Worm (Caenorhabditis elegans): ENCODE measurements around the gene F36F12.7.
A peak's percentile ranks its signal among the peaks of the same experiment; 100 is the strongest.
"Not testable (repeated sequence)": the region's sequence is repeated elsewhere in the genome, so short reads cannot be mapped to it uniquely, and the experiment has no call there.

F36F12.7 gene

DNA sequence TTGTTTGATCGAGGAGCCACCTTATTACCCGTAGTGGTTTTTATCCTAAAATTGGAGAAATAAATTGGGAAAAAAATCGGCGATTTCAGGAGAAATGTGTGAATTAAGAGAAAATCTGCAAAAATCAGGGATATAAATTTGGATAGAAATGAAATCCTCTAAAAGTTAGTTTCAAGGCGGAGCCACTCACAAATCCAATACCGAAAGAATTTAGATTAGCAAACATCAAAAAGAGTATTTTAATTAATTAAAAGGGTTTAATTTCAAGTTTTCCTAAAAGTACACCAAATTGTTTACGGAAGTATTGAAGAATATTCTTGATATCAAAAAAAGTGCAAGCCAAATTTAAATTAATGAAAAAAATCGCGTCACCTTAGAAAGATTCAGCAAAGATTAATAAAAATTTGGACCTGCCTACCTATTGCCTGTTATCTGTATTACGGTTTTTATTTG, 22.8 kb downstream of the F36F12.7 start, which contains the start of gene F22F7.8:
Gene F22F7.8, minus strand, starts transcription at position 51 of the 453 bp plus-strand sequence.
- no peak for TF ChIP-seq him-1 (tag; optimal IDR thresholded peaks at IDR 0.05)
- no peak for TF ChIP-seq dao-5 (tag; optimal IDR thresholded peaks at IDR 0.05)
- TF ChIP-seq W03F9.2 (tag; optimal IDR thresholded peaks at IDR 0.05): no peak

ce11 chrV:2122517-2122916, 23.4 kb downstream of the F36F12.7 start, which contains the start of gene F22F7.2:
Gene F22F7.2, plus strand, starts transcription at chrV:2122782.
- TF ChIP-seq dao-5 (tag; optimal IDR thresholded peaks at IDR 0.05) (no peak), him-1 (tag; optimal IDR thresholded peaks at IDR 0.05) (no peak), W03F9.2 (tag; optimal IDR thresholded peaks at IDR 0.05) (no peak)

DNA sequence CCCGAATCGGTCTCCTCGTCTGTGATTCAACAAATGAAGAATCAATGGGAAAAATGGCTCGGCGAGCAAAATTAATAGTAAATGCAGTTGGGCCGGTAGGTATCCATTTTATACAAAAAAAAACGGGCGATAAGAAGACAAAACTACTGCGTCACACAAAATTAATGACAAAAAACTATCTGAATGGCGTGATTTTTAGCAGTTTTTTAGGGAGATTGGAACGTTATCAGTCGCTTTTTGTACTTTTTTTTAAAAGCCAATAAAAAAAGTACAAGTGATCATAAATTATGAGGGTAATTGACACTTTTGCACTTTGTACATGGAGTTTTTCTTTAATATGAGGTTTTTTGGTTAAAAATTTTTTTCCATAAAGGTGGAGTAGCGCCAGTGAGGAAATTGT, 24.0 kb downstream of the F36F12.7 start:
- no peak for TF ChIP-seq W03F9.2 (tag; optimal IDR thresholded peaks at IDR 0.05)
- no peak for TF ChIP-seq dao-5 (tag; optimal IDR thresholded peaks at IDR 0.05)
- TF ChIP-seq him-1 (tag; optimal IDR thresholded peaks at IDR 0.05): no peak

DNA sequence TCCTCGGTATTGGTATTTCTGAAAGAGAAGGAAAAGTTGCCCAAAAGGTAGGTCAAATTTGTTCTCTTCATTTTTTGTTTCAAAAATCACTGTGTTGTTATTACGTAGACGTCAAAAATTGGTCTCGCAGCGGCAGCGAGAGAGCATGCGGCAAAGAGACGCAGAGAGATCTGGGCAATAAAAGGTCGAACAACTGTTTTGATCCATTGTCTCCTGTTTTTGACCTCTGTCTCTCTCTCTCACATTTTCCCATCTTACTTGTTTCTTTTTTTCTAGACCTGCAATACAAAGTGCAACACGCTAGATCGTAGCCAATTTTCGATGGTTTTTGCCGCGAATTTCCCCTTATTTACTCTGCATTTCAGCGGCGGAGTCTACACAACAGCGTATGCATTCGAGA, 27.4 kb downstream of the F36F12.7 start:
- no peak for TF ChIP-seq him-1 (tag; optimal IDR thresholded peaks at IDR 0.05)
- no peak for TF ChIP-seq W03F9.2 (tag; optimal IDR thresholded peaks at IDR 0.05)
- no peak for TF ChIP-seq dao-5 (tag; optimal IDR thresholded peaks at IDR 0.05)

ce11 chrV:2126996-2127585, 28.0 kb downstream of the F36F12.7 start, which contains the start of gene ldp-1:
Gene ldp-1, plus strand, starts transcription at chrV:2127535.
- peak; percentile 63 for TF ChIP-seq W03F9.2 (tag; optimal IDR thresholded peaks at IDR 0.05)
- TF ChIP-seq him-1 (tag; optimal IDR thresholded peaks at IDR 0.05): peak; percentile 75
- TF ChIP-seq dao-5 (tag; optimal IDR thresholded peaks at IDR 0.05): no peak

DNA sequence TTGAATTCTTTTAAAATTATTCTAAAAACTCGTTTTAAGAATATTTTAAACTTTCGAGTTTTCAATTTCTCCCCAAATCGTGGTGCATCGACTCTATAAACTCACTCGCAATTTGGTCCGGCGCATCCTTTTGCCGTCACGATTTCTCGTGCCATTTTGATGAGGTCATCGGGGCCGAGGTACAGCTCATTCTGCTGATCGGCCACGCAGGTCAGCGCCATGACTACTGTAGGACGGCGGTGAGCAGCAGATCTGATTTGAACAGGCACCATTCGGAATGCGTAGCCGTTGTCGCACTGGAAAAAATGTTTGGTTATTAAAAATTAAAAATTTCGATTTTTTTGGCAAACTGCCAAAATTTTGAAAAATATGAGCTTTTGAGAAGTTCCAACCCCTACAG, 33.5 kb downstream of the F36F12.7 start:
- TF ChIP-seq dao-5 (tag; optimal IDR thresholded peaks at IDR 0.05): no peak
- TF ChIP-seq him-1 (tag; optimal IDR thresholded peaks at IDR 0.05): no peak
- no peak for TF ChIP-seq W03F9.2 (tag; optimal IDR thresholded peaks at IDR 0.05)

DNA sequence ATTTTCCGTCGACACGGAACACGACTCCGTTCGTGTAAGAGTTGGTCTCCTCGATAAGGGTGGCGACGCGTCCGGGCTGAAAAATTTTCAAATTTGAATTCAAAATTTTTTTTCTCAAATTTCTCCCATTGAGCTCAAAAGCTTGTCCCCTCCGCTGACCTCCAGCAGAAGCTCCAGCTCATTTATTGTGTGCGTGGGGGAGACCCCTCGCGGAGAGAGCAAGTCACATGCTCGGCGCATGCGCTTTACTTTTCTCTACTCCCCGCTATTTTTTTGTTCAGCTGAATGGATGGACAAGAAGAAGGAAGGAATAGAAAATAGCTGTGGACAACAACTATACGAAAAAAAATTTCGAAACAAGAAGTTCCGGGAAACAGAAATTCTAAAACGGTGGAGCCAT, 34.4 kb downstream of the F36F12.7 start:
- TF ChIP-seq dao-5 (tag; optimal IDR thresholded peaks at IDR 0.05): no peak
- peak; percentile 86 for TF ChIP-seq him-1 (tag; optimal IDR thresholded peaks at IDR 0.05)

DNA sequence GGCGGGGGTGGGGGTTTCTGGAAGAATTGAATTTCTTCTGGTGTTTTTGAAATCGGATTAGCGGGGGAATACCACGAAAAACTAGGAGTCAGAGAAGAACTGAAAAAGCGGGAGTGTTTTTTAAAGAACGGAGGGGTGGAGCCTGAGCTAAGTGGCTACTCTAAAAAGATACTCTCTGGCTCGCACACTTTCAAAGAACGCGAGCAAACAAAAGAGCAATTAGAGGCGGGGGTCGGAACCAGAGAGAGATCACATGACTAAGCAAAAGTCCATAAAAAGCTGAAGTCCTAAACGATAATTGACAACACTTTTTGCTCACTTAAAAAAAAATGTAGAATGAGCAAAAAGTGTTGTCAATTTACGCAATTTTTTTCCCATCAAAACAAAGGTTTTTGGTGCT, 35.2 kb downstream of the F36F12.7 start:
- no peak for TF ChIP-seq dao-5 (tag; optimal IDR thresholded peaks at IDR 0.05)
- no peak for TF ChIP-seq him-1 (tag; optimal IDR thresholded peaks at IDR 0.05)
- no peak for TF ChIP-seq W03F9.2 (tag; optimal IDR thresholded peaks at IDR 0.05)

DNA sequence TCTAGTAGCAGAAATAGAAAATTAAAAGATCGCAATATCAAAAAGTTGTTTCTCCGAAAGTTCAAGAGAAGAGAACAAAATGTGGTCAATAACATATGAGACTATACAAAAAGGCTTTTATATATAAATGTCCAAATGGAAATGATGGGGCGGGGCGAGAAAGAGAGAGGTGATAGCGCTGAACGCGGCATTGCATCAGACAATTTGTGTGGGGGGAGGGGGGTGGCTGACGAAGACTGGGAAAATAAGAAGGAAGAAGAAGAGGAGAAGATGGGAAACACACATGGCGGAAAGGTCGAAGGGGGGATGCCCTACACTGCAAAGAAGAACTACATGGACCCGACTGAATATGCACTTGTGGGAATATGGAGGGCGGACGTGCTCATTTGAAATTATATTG, 36.2 kb downstream of the F36F12.7 start:
- TF ChIP-seq W03F9.2 (tag; optimal IDR thresholded peaks at IDR 0.05): no peak
- no peak for TF ChIP-seq dao-5 (tag; optimal IDR thresholded peaks at IDR 0.05)
- TF ChIP-seq him-1 (tag; optimal IDR thresholded peaks at IDR 0.05): peak; percentile 42

DNA sequence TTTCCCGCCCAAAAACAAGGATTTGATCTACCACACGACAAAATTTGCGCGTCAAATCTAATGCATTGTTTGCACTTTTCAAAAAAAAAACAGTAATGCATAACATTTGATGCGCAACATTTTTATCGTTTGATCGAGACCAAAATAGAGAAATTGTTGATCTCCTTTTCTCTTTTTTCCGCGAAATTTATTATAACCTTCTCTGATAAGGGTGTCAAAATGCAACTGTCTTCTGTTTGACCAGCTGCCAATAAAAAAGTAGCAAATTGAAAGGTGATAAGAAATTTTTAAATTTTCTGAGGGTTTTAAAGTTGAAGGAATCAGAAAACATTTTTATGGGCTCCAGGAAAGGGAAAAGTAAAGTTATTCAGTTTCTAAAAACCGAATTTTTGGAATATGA, 37.9 kb downstream of the F36F12.7 start:
- TF ChIP-seq him-1 (tag; optimal IDR thresholded peaks at IDR 0.05) (no peak), dao-5 (tag; optimal IDR thresholded peaks at IDR 0.05) (no peak), W03F9.2 (tag; optimal IDR thresholded peaks at IDR 0.05) (no peak)

ce11 chrV:2138287-2138686, 39.1 kb downstream of the F36F12.7 start:
- peak; percentile 23 for TF ChIP-seq him-1 (tag; optimal IDR thresholded peaks at IDR 0.05)
- no peak for TF ChIP-seq dao-5 (tag; optimal IDR thresholded peaks at IDR 0.05)

- TF ChIP-seq W03F9.2 (tag; optimal IDR thresholded peaks at IDR 0.05) (no peak), dao-5 (tag; optimal IDR thresholded peaks at IDR 0.05) (no peak), him-1 (tag; optimal IDR thresholded peaks at IDR 0.05) (no peak)
Observed at ce11 chrV:2139918-2140317, 40.8 kb downstream of the F36F12.7 start, which contains the start of gene F22F7.7. Gene F22F7.7, minus strand, starts transcription at chrV:2140042.

DNA sequence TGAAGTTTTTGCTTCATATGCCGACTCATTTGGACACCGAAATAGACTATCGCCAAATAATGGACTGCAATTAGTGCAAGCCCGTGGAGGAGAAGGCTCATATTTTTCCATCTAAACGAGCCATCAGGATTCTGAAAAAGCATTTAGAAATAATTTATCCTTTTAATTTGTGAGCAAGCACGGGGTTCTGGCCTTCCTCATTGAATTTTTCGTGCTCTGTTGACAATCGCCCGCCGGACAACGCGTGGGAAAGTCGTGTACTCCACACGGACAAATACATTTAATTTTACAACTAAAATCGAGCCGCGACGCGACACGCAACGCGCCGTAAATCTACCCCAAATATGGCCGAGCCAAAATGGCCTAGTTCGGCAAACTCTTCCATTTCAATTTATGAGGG, 45.3 kb downstream of the F36F12.7 start, which contains the start of gene F22F7.12:
Gene F22F7.12, minus strand, starts transcription at position 101 of the 400 bp plus-strand sequence.
- not testable (repeated sequence) for TF ChIP-seq him-1, dao-5, W03F9.2 (tag; optimal IDR thresholded peaks at IDR 0.05)

ce11 chrV:2146044-2146443, 46.9 kb downstream of the F36F12.7 start, which contains the start of gene str-52:
Gene str-52, minus strand, starts transcription at chrV:2146144.
- TF ChIP-seq him-1 (tag; optimal IDR thresholded peaks at IDR 0.05) (no peak), dao-5 (tag; optimal IDR thresholded peaks at IDR 0.05) (no peak), W03F9.2 (tag; optimal IDR thresholded peaks at IDR 0.05) (no peak)

ce11 chrV:2146795-2147194, 47.7 kb downstream of the F36F12.7 start, which contains the start of gene srbc-20:
Gene srbc-20, plus strand, starts transcription at chrV:2147095.
- TF ChIP-seq him-1 (tag; optimal IDR thresholded peaks at IDR 0.05): no peak
